Worm (Caenorhabditis elegans) whole organism, L3 larva: Measurements from ENCODE around the gene C08E8.5.

Experiments used
- egl-27 ChIP-seq: sonication (generic microtip); optimal IDR thresholded peaks from 4 replicates; lab custom pipeline; 2017; ENCODE audit warnings: missing biosample characterization, missing genetic modification reagents, missing genetic modification characterization
- elt-2 ChIP-seq: sonication (generic microtip); optimal IDR thresholded peaks from 2 replicates; lab custom pipeline; 2016; ENCODE audit warnings: missing genetic modification reagents, mild to moderate bottlenecking, missing genetic modification characterization, missing compliant biosample characterization
- elt-3 ChIP-seq, 3 experiments: fragments of 150-350 bp in 1 of 3; sonication (generic microtip) in 2 of 3; optimal IDR thresholded peaks; 2 replicates in 2 of 3; 4 replicates in 1 of 3; lab custom pipeline; 2014 to 2017; ENCODE audit warnings: missing biosample characterization in 3 of 3, missing genetic modification characterization in 3 of 3
- fos-1 ChIP-seq: fragments of 150-350 bp; optimal IDR thresholded peaks from 2 replicates; lab custom pipeline; 2014; ENCODE audit warnings: missing biosample characterization, missing genetic modification characterization
- jun-1 ChIP-seq: fragments of 150-350 bp; optimal IDR thresholded peaks from 2 replicates; lab custom pipeline; 2014; ENCODE audit warnings: missing biosample characterization, missing genetic modification reagents, missing genetic modification characterization
- lsy-12 ChIP-seq: sonication (generic microtip); optimal IDR thresholded peaks from 2 replicates; lab custom pipeline; 2016; ENCODE audit warnings: mild to moderate bottlenecking, missing genetic modification characterization, missing compliant biosample characterization
- nhr-28 ChIP-seq: fragments of 150-350 bp; optimal IDR thresholded peaks from 2 replicates; lab custom pipeline; 2014; ENCODE audit warnings: missing biosample characterization, missing genetic modification characterization
- nhr-67 ChIP-seq: fragments of 150-350 bp; optimal IDR thresholded peaks from 2 replicates; lab custom pipeline; 2014; ENCODE audit warnings: missing biosample characterization, missing genetic modification characterization
- sea-2 ChIP-seq: fragments of 150-350 bp; sonication (generic microtip); optimal IDR thresholded peaks from 4 replicates; lab custom pipeline; 2014; ENCODE audit warnings: missing biosample characterization, missing genetic modification reagents, missing genetic modification characterization
- unc-62 ChIP-seq: fragments of 150-350 bp; sonication (generic microtip); optimal IDR thresholded peaks from 4 replicates; lab custom pipeline; 2014; ENCODE audit warnings: missing biosample characterization, missing genetic modification reagents, missing genetic modification characterization

- TF ChIP-seq sea-2 (no peak), unc-62 (GFP tag; lab: Kevin White, UChicago) (no peak), elt-3 (tag; optimal IDR thresholded peaks at IDR 0.05; lab: Kevin White, UChicago) (no peak), nhr-28 (no peak), fos-1 (no peak), elt-2 (no peak), jun-1 (tag; lab: Kevin White, UChicago) (no peak), nhr-67 (tag; lab: Kevin White, UChicago) (no peak), lsy-12 (no peak), egl-27 (tag; lab: Kevin White, UChicago) (no peak)
These were observed 9.1 kb downstream of the C08E8.5 start, which contains the start of gene C08E8.11 for ce11 chrV:18350721-18351120.
